Fruit fly (Drosophila melanogaster): ENCODE results near the gene Mpv17.

Mpv17 gene

dm6 chr4:1031137-1031536, 2.0 kb upstream of the Mpv17 start, which contains the start of gene ATPsynbeta:
TSS of gene ATPsynbeta (plus strand) at chr4:1031484.
- TF ChIP-seq insv (optimal IDR thresholded peaks at IDR 0.05) (no peak), ttk (optimal IDR thresholded peaks at IDR 0.05) (no peak), Myc (optimal IDR thresholded peaks at IDR 0.05) (no peak), h (optimal IDR thresholded peaks at IDR 0.05) (no peak), Sin3A (optimal IDR thresholded peaks at IDR 0.05) (no peak), psq (optimal IDR thresholded peaks at IDR 0.05) (no peak)

DNA sequence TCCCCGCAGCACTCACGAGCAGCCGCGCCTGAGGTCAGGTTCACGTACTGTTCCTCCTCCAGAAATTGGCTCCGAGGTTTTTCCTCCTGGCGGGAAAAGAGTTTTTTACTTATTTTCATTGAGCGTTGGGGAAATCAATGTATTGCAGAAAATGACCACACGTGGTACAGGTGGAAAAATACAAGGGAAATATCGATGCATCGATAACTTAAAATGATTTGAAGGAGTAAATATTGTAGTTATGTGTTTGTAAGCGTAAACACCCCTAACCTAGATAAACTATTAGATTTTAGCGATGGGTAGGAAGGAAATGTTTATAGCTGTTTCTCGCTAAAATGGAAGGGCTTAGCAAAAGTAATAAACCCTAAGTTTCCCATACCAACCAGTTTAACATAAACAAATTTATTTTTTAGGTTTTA, 1.5 kb upstream of the Mpv17 start:
- TF ChIP-seq psq (optimal IDR thresholded peaks at IDR 0.05) (no peak), ttk (optimal IDR thresholded peaks at IDR 0.05) (no peak), Myc (optimal IDR thresholded peaks at IDR 0.05) (no peak), insv (optimal IDR thresholded peaks at IDR 0.05) (no peak), h (optimal IDR thresholded peaks at IDR 0.05) (no peak), Sin3A (optimal IDR thresholded peaks at IDR 0.05) (no peak)

DNA sequence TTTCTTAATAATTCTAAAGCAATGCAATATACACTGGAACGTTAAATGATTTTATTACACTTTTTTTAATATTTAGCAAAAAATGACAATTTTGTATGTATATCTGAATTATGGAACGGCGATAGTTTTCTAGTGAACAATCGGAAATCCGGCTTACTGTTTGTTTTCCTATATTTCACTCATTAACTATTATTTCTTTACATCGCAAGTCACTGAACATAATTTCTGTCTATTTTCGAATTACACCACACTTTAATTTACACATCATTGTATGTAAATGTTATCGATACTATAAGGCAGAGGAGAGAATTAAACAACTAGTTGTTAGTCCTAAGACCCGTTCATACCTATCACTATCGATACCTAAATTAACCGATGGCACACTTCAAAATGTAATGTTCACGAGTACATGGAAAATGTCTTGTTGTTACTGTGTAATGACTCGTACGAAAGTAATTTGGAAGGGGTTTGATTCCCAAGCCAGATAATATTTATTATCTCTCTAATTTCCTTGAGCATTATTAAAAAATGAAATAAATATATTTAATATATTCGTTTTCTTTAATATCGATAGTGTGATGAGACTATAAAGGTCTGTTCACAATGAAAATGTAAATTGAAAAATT, 2.2 kb downstream of the Mpv17 start, which contains the start of gene PlexA:
Gene PlexA (minus strand): TSS at position 296 of the 626 bp plus-strand sequence.
- no peak for TF ChIP-seq psq (optimal IDR thresholded peaks at IDR 0.05)
- TF ChIP-seq Sin3A (optimal IDR thresholded peaks at IDR 0.05), result no peak

DNA sequence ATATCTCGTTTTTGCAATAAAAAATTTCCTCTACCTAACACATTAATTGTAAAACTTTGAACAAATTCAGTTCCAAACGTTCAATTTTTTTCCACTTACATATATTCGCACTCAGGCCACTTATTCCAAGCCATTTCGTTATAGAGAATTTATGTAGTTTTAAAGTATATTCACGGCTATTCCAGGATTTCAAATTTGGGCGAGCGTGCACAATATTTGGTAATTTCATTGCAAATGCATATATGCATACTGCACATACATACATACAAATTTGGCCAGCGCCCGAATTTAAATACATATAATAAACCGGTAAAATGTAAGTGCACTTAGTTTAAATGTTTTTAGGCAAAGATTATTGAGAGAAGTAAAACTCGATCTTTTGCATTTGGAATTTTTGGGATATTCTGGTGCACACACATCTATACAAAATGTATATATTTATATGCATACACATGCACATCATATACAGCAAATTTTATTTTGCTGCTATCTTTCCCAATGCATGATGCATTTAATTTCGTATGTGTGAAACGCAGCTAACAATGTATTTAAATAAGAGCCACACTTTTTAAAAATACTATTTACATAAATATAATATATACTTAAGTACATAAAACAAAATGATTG, 2.9 kb downstream of the Mpv17 start:
- no peak for TF ChIP-seq insv (optimal IDR thresholded peaks at IDR 0.05)
- TF ChIP-seq Myc (optimal IDR thresholded peaks at IDR 0.05), result no peak
- no peak for TF ChIP-seq h (optimal IDR thresholded peaks at IDR 0.05)
- no peak for TF ChIP-seq Sin3A (optimal IDR thresholded peaks at IDR 0.05)
- TF ChIP-seq ttk (optimal IDR thresholded peaks at IDR 0.05), result no peak
- TF ChIP-seq psq (optimal IDR thresholded peaks at IDR 0.05), result no peak

DNA sequence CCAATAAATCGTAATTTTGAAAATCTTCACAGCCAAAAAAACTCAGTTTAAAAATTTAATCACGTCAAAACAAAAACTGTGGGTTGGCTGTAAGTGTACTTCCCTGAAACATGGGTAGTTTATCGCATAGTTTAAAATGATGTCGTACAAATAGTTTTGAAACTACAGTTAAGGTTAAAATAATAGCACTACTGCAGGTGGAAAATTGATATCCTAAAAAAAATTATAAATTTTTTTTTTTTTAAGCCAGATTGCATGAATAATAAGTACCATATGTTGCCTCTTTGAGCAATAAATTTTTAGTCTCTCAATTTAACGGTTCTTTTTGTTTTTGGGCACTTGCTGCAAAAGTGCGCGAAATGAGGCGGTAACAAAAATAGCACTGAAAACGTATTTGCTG, 4.1 kb downstream of the Mpv17 start:
- TF ChIP-seq insv (optimal IDR thresholded peaks at IDR 0.05), result no peak
- no peak for TF ChIP-seq ttk (optimal IDR thresholded peaks at IDR 0.05)
- TF ChIP-seq Myc (optimal IDR thresholded peaks at IDR 0.05), result no peak

- TF ChIP-seq Myc (optimal IDR thresholded peaks at IDR 0.05) (no peak), Sin3A (optimal IDR thresholded peaks at IDR 0.05) (no peak), insv (optimal IDR thresholded peaks at IDR 0.05) (no peak), psq (optimal IDR thresholded peaks at IDR 0.05) (no peak), ttk (optimal IDR thresholded peaks at IDR 0.05) (no peak), h (optimal IDR thresholded peaks at IDR 0.05) (no peak)
These were observed 20.7 kb downstream of the Mpv17 start for dm6 chr4:1008444-1008843.

dm6 chr4:995958-996357, 33.2 kb downstream of the Mpv17 start:
- TF ChIP-seq Sin3A (optimal IDR thresholded peaks at IDR 0.05) (no peak), psq (optimal IDR thresholded peaks at IDR 0.05) (no peak), h (optimal IDR thresholded peaks at IDR 0.05) (no peak), insv (optimal IDR thresholded peaks at IDR 0.05) (no peak), Myc (optimal IDR thresholded peaks at IDR 0.05) (no peak), ttk (optimal IDR thresholded peaks at IDR 0.05) (no peak)

dm6 chr4:989058-989770, 39.9 kb downstream of the Mpv17 start, which contains the start of gene toy:
TSS of gene toy (plus strand) at chr4:989725.
- TF ChIP-seq h (optimal IDR thresholded peaks at IDR 0.05) (no peak), ttk (optimal IDR thresholded peaks at IDR 0.05) (no peak), Myc (optimal IDR thresholded peaks at IDR 0.05) (no peak), insv (optimal IDR thresholded peaks at IDR 0.05) (no peak), psq (optimal IDR thresholded peaks at IDR 0.05) (no peak), Sin3A (optimal IDR thresholded peaks at IDR 0.05) (no peak)

DNA sequence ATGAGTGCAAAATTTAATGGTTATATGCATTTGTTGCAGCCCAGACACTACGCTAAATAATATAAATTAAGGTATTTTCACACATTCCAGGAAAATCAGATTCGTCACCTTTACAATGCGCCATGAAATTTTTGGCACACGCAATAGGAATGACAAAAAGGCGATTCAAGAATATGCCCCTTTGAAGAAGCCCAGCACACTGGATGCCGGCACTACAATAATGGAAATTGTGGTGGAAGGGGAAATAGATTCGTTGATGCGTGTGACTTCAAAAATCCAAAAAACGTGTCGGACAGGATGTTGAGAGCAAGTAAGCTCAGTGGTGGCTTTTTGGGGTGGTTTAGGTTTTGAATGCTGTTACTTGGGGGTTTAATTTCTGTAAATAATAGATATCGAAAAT, 40.8 kb downstream of the Mpv17 start:
- no peak for TF ChIP-seq h (optimal IDR thresholded peaks at IDR 0.05)
- TF ChIP-seq Myc (optimal IDR thresholded peaks at IDR 0.05), result no peak
- TF ChIP-seq psq (optimal IDR thresholded peaks at IDR 0.05), result no peak
- no peak for TF ChIP-seq insv (optimal IDR thresholded peaks at IDR 0.05)
- no peak for TF ChIP-seq ttk (optimal IDR thresholded peaks at IDR 0.05)

DNA sequence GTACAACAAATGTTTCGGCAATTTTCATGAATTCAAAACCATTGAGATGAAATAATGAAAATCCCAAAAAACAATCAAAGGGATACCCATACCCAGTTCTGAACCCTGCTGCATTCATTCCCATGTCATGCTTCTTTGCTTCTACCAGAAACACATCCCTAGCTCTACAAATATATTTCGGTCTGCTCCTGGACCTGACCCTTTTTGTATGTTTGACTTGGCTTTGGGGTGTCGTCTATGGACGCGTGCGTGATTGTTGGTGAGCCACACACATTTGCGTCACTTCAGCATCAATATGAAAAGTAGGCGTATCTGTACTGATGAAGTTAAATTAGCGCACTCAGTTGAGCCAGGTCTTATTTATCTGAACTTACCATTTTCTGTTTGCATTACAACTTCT, 44.4 kb downstream of the Mpv17 start:
- no peak for TF ChIP-seq psq (optimal IDR thresholded peaks at IDR 0.05)
- TF ChIP-seq ttk (optimal IDR thresholded peaks at IDR 0.05), result no peak
- TF ChIP-seq Myc (optimal IDR thresholded peaks at IDR 0.05), result no peak
- no peak for TF ChIP-seq insv (optimal IDR thresholded peaks at IDR 0.05)
- TF ChIP-seq Sin3A (optimal IDR thresholded peaks at IDR 0.05), result no peak
- no peak for TF ChIP-seq h (optimal IDR thresholded peaks at IDR 0.05)

DNA sequence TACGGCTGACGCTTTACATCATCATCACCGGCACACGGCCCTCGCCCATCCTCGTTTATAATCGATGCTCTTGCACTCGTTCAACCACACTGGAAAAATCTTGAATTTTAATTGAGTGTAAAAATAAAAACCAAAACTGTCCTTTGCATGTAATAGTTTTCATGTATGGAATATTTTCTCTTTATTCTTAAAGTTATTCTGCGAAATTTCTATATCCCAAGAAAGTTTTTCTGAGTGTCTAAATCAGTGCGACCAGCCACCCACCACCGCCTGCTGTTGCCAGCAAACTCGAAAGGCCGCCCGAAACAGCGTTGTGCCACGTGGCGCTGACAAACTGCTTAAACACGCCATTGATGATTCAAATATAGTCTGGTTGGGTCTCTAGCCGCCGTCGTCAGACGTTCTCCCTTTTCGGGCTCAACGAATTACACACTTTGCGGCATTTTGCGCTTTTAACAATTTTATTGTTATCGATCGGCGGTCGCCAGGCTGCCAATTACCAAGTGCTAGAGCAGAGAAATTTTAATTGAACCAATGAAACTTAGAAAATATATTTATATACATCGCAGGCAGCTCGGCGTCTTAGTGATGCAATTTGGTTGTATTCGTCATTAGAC, 46.3 kb downstream of the Mpv17 start:
- TF ChIP-seq Sin3A (optimal IDR thresholded peaks at IDR 0.05) (no peak), psq (optimal IDR thresholded peaks at IDR 0.05) (no peak), Myc (optimal IDR thresholded peaks at IDR 0.05) (no peak), ttk (optimal IDR thresholded peaks at IDR 0.05) (no peak), insv (optimal IDR thresholded peaks at IDR 0.05) (no peak), h (optimal IDR thresholded peaks at IDR 0.05) (no peak)

DNA sequence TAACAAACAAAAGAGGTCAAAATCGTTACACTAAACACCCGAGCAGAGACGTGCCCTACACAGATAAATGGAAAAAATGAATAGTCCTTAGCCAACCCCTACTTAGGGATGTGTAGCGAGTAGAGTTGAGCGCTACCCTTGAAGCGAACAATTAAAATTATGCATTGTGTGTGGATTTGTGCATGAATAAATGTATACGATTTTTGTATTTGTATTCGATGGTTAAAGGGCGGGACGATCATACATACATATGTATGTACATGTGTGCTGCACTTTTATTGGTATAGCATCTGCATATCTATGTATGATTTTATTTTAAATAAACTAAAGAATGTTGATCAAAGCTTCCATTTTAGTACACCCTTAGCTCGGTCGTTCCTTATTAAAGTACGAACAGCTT, 48.0 kb downstream of the Mpv17 start:
- no peak for TF ChIP-seq h (optimal IDR thresholded peaks at IDR 0.05)
- TF ChIP-seq ttk (optimal IDR thresholded peaks at IDR 0.05), result no peak
- no peak for TF ChIP-seq Myc (optimal IDR thresholded peaks at IDR 0.05)
- TF ChIP-seq psq (optimal IDR thresholded peaks at IDR 0.05), result no peak
- TF ChIP-seq insv (optimal IDR thresholded peaks at IDR 0.05), result no peak
- TF ChIP-seq Sin3A (optimal IDR thresholded peaks at IDR 0.05), result no peak
